Worm (Caenorhabditis elegans) whole organism, late embryonic: ENCODE results near the gene fcmt-1.

Source experiments
- C08G9.2 ChIP-seq: sonication (generic microtip); optimal IDR thresholded peaks from 2 replicates; lab custom pipeline; 2016; ENCODE audit warnings: mild to moderate bottlenecking, missing genetic modification characterization, moderate library complexity, missing compliant biosample characterization
- C38D4.7 ChIP-seq: fragments of 200-800 bp; sonication (Bioruptor generic); optimal IDR thresholded peaks from 2 replicates; lab custom pipeline; 2018; ENCODE audit warnings: mild to moderate bottlenecking, missing genetic modification characterization, moderate library complexity, missing compliant biosample characterization
- K09A11.1 ChIP-seq: sonication (generic microtip); optimal IDR thresholded peaks from 2 replicates; lab custom pipeline; 2017; ENCODE audit warnings: antibody characterized with exemption, mild to moderate bottlenecking, missing genetic modification characterization, missing compliant biosample characterization; ENCODE audit not compliant: insufficient read depth
- Y22D7AL.16 ChIP-seq: sonication (generic microtip); optimal IDR thresholded peaks from 2 replicates; lab custom pipeline; 2016; ENCODE audit warnings: missing genetic modification characterization, missing compliant biosample characterization
- ceh-14 ChIP-seq: sonication (generic microtip); optimal IDR thresholded peaks from 2 replicates; lab custom pipeline; 2016; ENCODE audit warnings: missing genotype, missing genetic modification characterization, missing compliant biosample characterization
- ceh-18 ChIP-seq: sonication (generic microtip); optimal IDR thresholded peaks from 2 replicates; lab custom pipeline; 2016; ENCODE audit warnings: missing genetic modification characterization, missing compliant biosample characterization
- ceh-19 ChIP-seq: fragments of 200-800 bp; sonication (Bioruptor generic); optimal IDR thresholded peaks from 2 replicates; lab custom pipeline; 2018; ENCODE audit warnings: mild to moderate bottlenecking, missing genetic modification characterization, missing compliant biosample characterization
- ceh-22 ChIP-seq: sonication (generic microtip); optimal IDR thresholded peaks from 2 replicates; lab custom pipeline; 2017; ENCODE audit warnings: missing biosample characterization, missing genetic modification characterization
- ceh-24 ChIP-seq: sonication (generic microtip); optimal IDR thresholded peaks from 2 replicates; lab custom pipeline; 2016; ENCODE audit warnings: mild to moderate bottlenecking, missing genetic modification characterization, missing compliant biosample characterization
- ceh-30 ChIP-seq: fragments of 150-350 bp; optimal IDR thresholded peaks from 2 replicates; lab custom pipeline; 2014; ENCODE audit warnings: missing biosample characterization, missing genetic modification characterization
- ceh-31 ChIP-seq: sonication (generic microtip); optimal IDR thresholded peaks from 2 replicates; lab custom pipeline; 2016; ENCODE audit warnings: missing genetic modification characterization, missing compliant biosample characterization
- ceh-34 ChIP-seq: sonication (generic microtip); optimal IDR thresholded peaks from 2 replicates; lab custom pipeline; 2016; ENCODE audit warnings: mild to moderate bottlenecking, missing genetic modification characterization, missing compliant biosample characterization
- ceh-48 ChIP-seq: sonication (generic microtip); optimal IDR thresholded peaks from 2 replicates; lab custom pipeline; 2016; ENCODE audit warnings: missing genetic modification characterization, inconsistent platforms, missing compliant biosample characterization
- ceh-6 ChIP-seq: fragments of 200-800 bp; sonication (Bioruptor generic); optimal IDR thresholded peaks from 2 replicates; lab custom pipeline; 2018; ENCODE audit warnings: mild to moderate bottlenecking, missing genetic modification characterization, missing compliant biosample characterization
- ceh-9 ChIP-seq: sonication (generic microtip); optimal IDR thresholded peaks from 2 replicates; lab custom pipeline; 2016; ENCODE audit warnings: mild to moderate bottlenecking, missing genetic modification characterization, inconsistent platforms, missing compliant biosample characterization
- dve-1 ChIP-seq: sonication (generic microtip); optimal IDR thresholded peaks from 2 replicates; lab custom pipeline; 2017; ENCODE audit warnings: antibody characterized with exemption, mild to moderate bottlenecking, missing genetic modification characterization, missing compliant biosample characterization
- elt-2 ChIP-seq: sonication (generic microtip); optimal IDR thresholded peaks from 2 replicates; lab custom pipeline; 2016; ENCODE audit warnings: missing genetic modification reagents, missing genetic modification characterization, missing compliant biosample characterization
- eyg-1 ChIP-seq: sonication (generic microtip); optimal IDR thresholded peaks from 2 replicates; lab custom pipeline; 2016; ENCODE audit warnings: missing genotype, missing genetic modification characterization, missing compliant biosample characterization
- gmeb-2 ChIP-seq: sonication (generic microtip); optimal IDR thresholded peaks from 2 replicates; lab custom pipeline; 2016; ENCODE audit warnings: missing genetic modification characterization, inconsistent platforms, missing compliant biosample characterization
- hlh-13 ChIP-seq: fragments of 200-800 bp; sonication (Bioruptor generic); optimal IDR thresholded peaks from 2 replicates; lab custom pipeline; 2018; ENCODE audit warnings: mild to moderate bottlenecking, missing genetic modification characterization, missing compliant biosample characterization
- hlh-8 ChIP-seq: sonication (generic microtip); optimal IDR thresholded peaks from 2 replicates; lab custom pipeline; 2016; ENCODE audit warnings: missing genotype, missing genetic modification characterization, missing compliant biosample characterization
- nfya-1 ChIP-seq: sonication (generic microtip); optimal IDR thresholded peaks from 2 replicates; lab custom pipeline; 2017; ENCODE audit warnings: missing genetic modification characterization, mild to moderate bottlenecking, missing compliant biosample characterization, antibody characterized with exemption, moderate library complexity
- nhr-232 ChIP-seq: sonication (generic microtip); optimal IDR thresholded peaks from 2 replicates; lab custom pipeline; 2016; ENCODE audit warnings: missing genetic modification characterization, missing compliant biosample characterization
- npax-4 ChIP-seq: sonication (generic microtip); optimal IDR thresholded peaks from 2 replicates; lab custom pipeline; 2016; ENCODE audit warnings: missing genetic modification characterization, missing compliant biosample characterization
- pha-4 ChIP-seq: fragments of 150-350 bp; optimal IDR thresholded peaks from 2 replicates; lab custom pipeline; 2018; ENCODE audit warnings: missing biosample characterization, missing genetic modification reagents, missing genetic modification characterization
- pqm-1 ChIP-seq: sonication (generic microtip); optimal IDR thresholded peaks from 2 replicates; lab custom pipeline; 2016; ENCODE audit warnings: missing genetic modification characterization, missing compliant biosample characterization
- ref-2 ChIP-seq: sonication (generic microtip); optimal IDR thresholded peaks from 2 replicates; lab custom pipeline; 2016; ENCODE audit warnings: missing genetic modification characterization, missing compliant biosample characterization
- rnt-1 ChIP-seq: sonication (generic microtip); optimal IDR thresholded peaks from 2 replicates; lab custom pipeline; 2016; ENCODE audit warnings: missing genetic modification characterization, missing compliant biosample characterization
- sdc-2 ChIP-seq: sonication (generic microtip); optimal IDR thresholded peaks from 2 replicates; lab custom pipeline; 2016; ENCODE audit warnings: missing genotype, missing genetic modification characterization, missing compliant biosample characterization
- sox-2 ChIP-seq: fragments of 200-800 bp; sonication (Bioruptor generic); IDR thresholded peaks from 2 replicates; pipeline ENCODE4 v1.3.6; 2022; ENCODE audit warnings: missing genetic modification reagents, missing genetic modification characterization, missing compliant biosample characterization
- sox-4 ChIP-seq: sonication (generic microtip); optimal IDR thresholded peaks from 2 replicates; lab custom pipeline; 2017; ENCODE audit warnings: mild to moderate bottlenecking, missing genetic modification characterization, inconsistent platforms, missing compliant biosample characterization
- syd-9 ChIP-seq: sonication (generic microtip); optimal IDR thresholded peaks from 2 replicates; lab custom pipeline; 2016; ENCODE audit warnings: mild to moderate bottlenecking, missing genetic modification characterization, moderate library complexity, missing compliant biosample characterization
- unc-42 ChIP-seq: sonication (generic microtip); optimal IDR thresholded peaks from 2 replicates; lab custom pipeline; 2016; ENCODE audit warnings: missing genotype, missing genetic modification characterization, missing compliant biosample characterization
- unc-55 ChIP-seq: sonication (generic microtip); optimal IDR thresholded peaks from 2 replicates; lab custom pipeline; 2017; ENCODE audit warnings: missing biosample characterization, missing genetic modification reagents, missing genetic modification characterization

The fcmt-1 gene

DNA sequence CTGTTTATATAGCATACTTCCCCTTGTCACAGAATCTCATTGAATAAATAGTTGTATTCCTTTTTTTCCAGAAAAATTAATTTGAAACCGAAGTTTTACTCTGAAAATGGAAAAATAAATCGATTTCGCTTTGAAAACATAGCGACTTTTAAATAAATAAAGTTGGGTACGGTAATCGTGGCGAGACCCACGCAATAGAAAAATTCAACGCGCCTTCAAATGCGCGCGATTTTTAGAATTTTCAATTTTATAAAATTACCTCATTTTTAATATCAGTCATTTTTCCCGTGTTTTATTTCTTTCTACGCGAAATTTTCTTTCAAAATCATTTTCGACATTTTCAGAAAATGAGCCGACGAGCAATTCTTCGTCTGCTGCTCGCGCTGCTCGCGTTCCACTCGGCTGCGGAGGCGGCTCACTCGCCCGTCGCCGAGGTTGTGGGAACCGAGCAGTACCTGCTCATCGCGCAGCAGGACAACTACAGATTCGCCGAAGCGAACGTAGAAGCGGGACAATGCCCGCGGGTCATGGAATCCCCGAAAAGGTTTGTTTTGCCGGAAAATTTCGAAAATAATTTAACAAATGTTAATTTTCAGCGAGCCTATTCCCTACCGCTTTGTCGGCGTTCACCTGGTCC lies 17.2 kb upstream of the fcmt-1 start, which contains the start of gene F13D12.5:
Gene F13D12.5 (plus strand): TSS at position 345 of the 637 bp plus-strand sequence.
- TF ChIP-seq ceh-24 (tag; lab: Kevin White, UChicago) (no peak), hlh-8 (tag; lab: Kevin White, UChicago) (no peak), unc-42 (no peak), ceh-19 (GFP tag; lab: Kevin White, UChicago) (no peak), hlh-13 (GFP tag; lab: Kevin White, UChicago) (no peak), ceh-6 (GFP tag; lab: Kevin White, UChicago) (no peak), gmeb-2 (tag; lab: Kevin White, UChicago) (no peak), pqm-1 (tag; lab: Kevin White, UChicago) (no peak), pha-4 (tag; lab: Kevin White, UChicago) (no peak)

DNA sequence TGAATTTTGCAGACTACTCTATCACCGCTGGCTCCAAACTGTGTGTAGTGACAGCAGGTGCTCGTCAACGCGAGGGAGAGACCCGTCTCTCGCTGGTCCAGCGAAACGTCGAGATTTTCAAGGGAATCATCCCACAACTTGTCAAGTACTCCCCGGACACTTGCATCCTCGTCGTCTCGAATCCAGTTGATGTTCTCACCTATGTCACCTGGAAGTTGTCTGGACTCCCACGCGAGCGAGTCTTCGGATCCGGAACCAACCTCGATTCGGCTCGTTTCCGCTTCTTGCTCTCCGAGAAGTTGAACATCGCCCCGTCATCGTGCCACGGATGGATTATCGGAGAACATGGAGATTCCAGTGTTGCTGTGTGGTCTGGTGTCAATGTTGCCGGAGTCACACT lies 16.3 kb upstream of the fcmt-1 start:
- TF ChIP-seq elt-2 (tag; lab: Kevin White, UChicago) (no peak), rnt-1 (no peak)

DNA sequence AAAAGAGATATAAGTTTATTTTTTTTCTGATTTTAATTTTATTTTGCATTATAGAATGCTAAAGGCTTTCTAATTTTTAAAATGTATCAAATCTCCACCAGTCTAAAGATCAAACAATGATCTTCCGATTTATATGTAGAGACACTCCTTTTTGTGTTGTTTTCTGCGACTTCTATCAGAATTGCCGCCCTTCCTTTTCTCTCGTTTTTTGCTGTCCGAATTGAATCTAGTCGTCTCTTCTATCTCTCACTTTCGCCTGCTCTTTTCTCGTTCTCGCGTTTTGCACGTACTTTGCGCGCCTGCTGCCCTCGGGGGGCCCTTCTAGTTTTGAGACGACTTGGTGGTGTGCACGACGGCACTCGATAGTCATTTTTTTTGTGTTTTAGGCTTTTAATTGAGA lies 15.0 kb upstream of the fcmt-1 start:
- TF ChIP-seq unc-42 (peak; percentile 86), rnt-1 (no peak), ceh-31 (tag; lab: Kevin White, UChicago) (peak; percentile 34), ceh-14 (tag; lab: Kevin White, UChicago) (no peak), unc-55 (GFP tag; lab: Kevin White, UChicago) (peak; percentile 29), sox-2 (GFP tag; lab: Robert Waterston, UW) (no peak), ceh-18 (tag; lab: Kevin White, UChicago) (peak; percentile 33), elt-2 (tag; lab: Kevin White, UChicago) (no peak), dve-1 (no peak), sox-4 (tag; lab: Kevin White, UChicago) (no peak), K09A11.1 (tag; lab: Kevin White, UChicago) (no peak), nfya-1 (peak; percentile 17), eyg-1 (no peak), syd-9 (tag; lab: Kevin White, UChicago) (no peak)

DNA sequence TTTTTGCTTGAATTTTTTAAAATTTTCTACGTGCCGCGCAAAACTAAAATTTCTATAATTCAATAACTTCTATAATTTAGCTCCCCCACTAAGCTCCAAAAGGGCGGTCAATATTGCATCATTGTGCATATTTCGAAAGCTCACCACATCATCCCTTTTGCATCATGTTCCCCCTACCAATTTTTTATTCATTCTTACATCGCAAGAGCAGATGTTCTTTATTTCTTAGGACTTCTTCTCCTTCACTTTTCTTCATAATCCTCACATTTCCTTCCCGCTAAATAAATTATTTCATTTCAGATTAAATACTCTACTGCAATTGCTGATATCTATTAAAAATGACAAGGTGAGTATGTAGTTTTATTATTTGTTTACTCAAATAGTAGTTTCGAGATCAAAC lies 14.5 kb upstream of the fcmt-1 start, which contains the start of gene ldh-1:
Gene ldh-1 (plus strand): TSS at position 301 of the 400 bp plus-strand sequence.
- TF ChIP-seq ceh-30 (tag; lab: Kevin White, UChicago) (no peak), ceh-9 (no peak), ceh-24 (tag; lab: Kevin White, UChicago) (no peak), dve-1 (no peak), ref-2 (tag; lab: Kevin White, UChicago) (no peak), ceh-18 (tag; lab: Kevin White, UChicago) (no peak), ceh-48 (tag; lab: Kevin White, UChicago) (no peak), Y22D7AL.16 (tag; lab: Kevin White, UChicago) (no peak), ceh-34 (tag; lab: Kevin White, UChicago) (no peak), C38D4.7 (GFP tag; lab: Kevin White, UChicago) (no peak), sdc-2 (tag; lab: Kevin White, UChicago) (no peak), nfya-1 (no peak), nhr-232 (no peak), C08G9.2 (tag; lab: Kevin White, UChicago) (no peak), sox-4 (tag; lab: Kevin White, UChicago) (no peak), ceh-14 (tag; lab: Kevin White, UChicago) (no peak)
- TF ChIP-seq, all 69 proteins: peak for 0

DNA sequence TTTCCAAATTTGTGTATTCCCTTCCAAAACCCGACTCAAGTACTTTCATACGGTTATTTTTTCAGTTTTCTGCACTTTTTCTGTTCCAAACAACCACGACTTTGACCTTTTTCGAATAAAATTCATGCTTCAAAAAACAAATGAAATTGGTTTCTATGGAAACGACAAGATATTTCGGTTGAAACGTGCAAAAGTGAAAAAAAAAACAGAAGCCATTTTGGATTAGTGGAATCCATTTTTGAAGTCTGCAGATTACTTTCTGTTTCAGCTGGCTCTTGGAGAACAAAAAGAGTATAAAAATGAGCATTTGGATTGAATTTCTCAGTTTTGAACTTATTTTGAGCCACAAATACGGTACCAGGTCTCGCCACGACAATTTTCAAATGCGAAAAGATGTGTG lies 12.8 kb upstream of the fcmt-1 start:
- TF ChIP-seq hlh-13 (GFP tag; lab: Kevin White, UChicago): no peak
- no peak for TF ChIP-seq eyg-1
- no peak for TF ChIP-seq ceh-14 (tag; lab: Kevin White, UChicago)
- TF ChIP-seq ceh-22: no peak
- TF ChIP-seq ceh-34 (tag; lab: Kevin White, UChicago): no peak
- TF ChIP-seq elt-2 (tag; lab: Kevin White, UChicago): no peak
- TF ChIP-seq npax-4 (tag; lab: Kevin White, UChicago): no peak
- TF ChIP-seq, all 69 proteins: peak for 0
